Worm (Caenorhabditis elegans) whole organism, L3 larva: ENCODE results near the gene lin-9.

Experiments used
- eor-1 ChIP-seq, 2 experiments: fragments of 150-350 bp; optimal IDR thresholded peaks; 2 replicates each; lab custom pipeline; 2014 to 2018; ENCODE audit warnings: missing biosample characterization in 2 of 2, missing genetic modification characterization in 2 of 2
- nhr-67 ChIP-seq: fragments of 150-350 bp; optimal IDR thresholded peaks from 2 replicates; lab custom pipeline; 2014; ENCODE audit warnings: missing biosample characterization, missing genetic modification characterization
- nhr-76 ChIP-seq: fragments of 150-350 bp; sonication (generic microtip); optimal IDR thresholded peaks from 5 replicates; lab custom pipeline; 2014; ENCODE audit warnings: missing biosample characterization, missing genetic modification characterization

DNA sequence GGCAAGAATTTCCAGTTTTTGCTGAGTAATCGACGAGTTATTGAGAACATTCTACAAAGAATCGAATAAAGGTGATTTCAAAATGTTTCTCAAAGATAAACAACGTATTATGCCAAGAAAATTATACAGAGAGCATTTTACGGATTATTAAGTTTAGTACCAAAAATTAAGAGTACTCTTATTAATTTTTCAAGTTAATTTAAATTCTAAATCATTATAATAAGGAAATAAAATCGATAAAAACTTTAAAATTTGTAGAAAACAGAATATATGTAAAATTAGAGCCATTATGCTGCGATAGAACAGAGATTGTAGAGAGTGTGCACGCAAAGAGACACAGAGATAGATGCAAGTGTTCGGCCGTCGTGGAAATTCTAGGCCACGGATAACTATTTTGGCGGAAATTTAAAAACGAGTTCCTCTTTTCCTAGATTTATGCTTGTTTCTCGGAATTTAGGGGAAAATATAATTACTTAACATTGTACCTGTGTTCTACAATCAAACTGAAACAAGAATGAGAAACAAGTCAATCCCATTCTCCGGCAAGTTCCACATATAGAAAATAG lies 53.4 kb downstream of the lin-9 start, which contains the start of gene F44E2.9:
- no peak for TF ChIP-seq nhr-76 (tag; lab: Kevin White, UChicago)
- no peak for TF ChIP-seq nhr-67 (tag; lab: Kevin White, UChicago)
- TF ChIP-seq eor-1 (tag; optimal IDR thresholded peaks at IDR 0.05; lab: Kevin White, UChicago): no peak
